Worm (Caenorhabditis elegans): ENCODE measurements around the gene sbsp-1.

The sbsp-1 gene

ce11 chrIII:10824206-10824605 lies 8.5 kb upstream of the sbsp-1 start:
- TF ChIP-seq ceh-48 (tag; optimal IDR thresholded peaks at IDR 0.05) (no peak), fax-1 (tag; optimal IDR thresholded peaks at IDR 0.05) (no peak), pax-1 (tag; optimal IDR thresholded peaks at IDR 0.05) (no peak), ceh-19 (GFP tag; optimal IDR thresholded peaks at IDR 0.05) (no peak), pag-3 (tag; optimal IDR thresholded peaks at IDR 0.05; ENCODE audit: borderline replicate concordance) (no peak), ceh-9 (tag; optimal IDR thresholded peaks at IDR 0.05) (no peak), ceh-34 (tag; optimal IDR thresholded peaks at IDR 0.05) (peak; percentile 35), ceh-18 (tag; optimal IDR thresholded peaks at IDR 0.05) (peak; percentile 44), ceh-6 (GFP tag; optimal IDR thresholded peaks at IDR 0.05) (no peak)

- TF ChIP-seq K02D7.2 (tag; optimal IDR thresholded peaks at IDR 0.05): no peak
- TF ChIP-seq unc-42 (tag; optimal IDR thresholded peaks at IDR 0.05): no peak
- no peak for TF ChIP-seq nhr-11 (tag; optimal IDR thresholded peaks at IDR 0.05)
These were observed 7.6 kb upstream of the sbsp-1 start for ce11 chrIII:10825088-10825487.

ce11 chrIII:10831483-10831882 lies 1.3 kb upstream of the sbsp-1 start:
- no peak for TF ChIP-seq ztf-16 (tag; optimal IDR thresholded peaks at IDR 0.05)
- TF ChIP-seq dve-1 (tag; optimal IDR thresholded peaks at IDR 0.05): no peak
- no peak for TF ChIP-seq ceh-22 (tag; optimal IDR thresholded peaks at IDR 0.05)
- TF ChIP-seq ref-2 (tag; optimal IDR thresholded peaks at IDR 0.05): no peak
- no peak for TF ChIP-seq ceh-9 (tag; optimal IDR thresholded peaks at IDR 0.05)
- TF ChIP-seq ceh-34 (tag; optimal IDR thresholded peaks at IDR 0.05): no peak
- TF ChIP-seq tbx-7 (tag; optimal IDR thresholded peaks at IDR 0.05): no peak
- TF ChIP-seq hlh-6 (tag; optimal IDR thresholded peaks at IDR 0.05): no peak
- no peak for TF ChIP-seq hlh-8 (tag; optimal IDR thresholded peaks at IDR 0.05)
- no peak for TF ChIP-seq ceh-14 (tag; optimal IDR thresholded peaks at IDR 0.05)
- no peak for TF ChIP-seq gmeb-2 (tag; optimal IDR thresholded peaks at IDR 0.05)
- TF ChIP-seq pat-9 (tag; optimal IDR thresholded peaks at IDR 0.05): no peak
- no peak for TF ChIP-seq madf-2 (tag; optimal IDR thresholded peaks at IDR 0.05)
- TF ChIP-seq npax-4 (tag; optimal IDR thresholded peaks at IDR 0.05): no peak
- TF ChIP-seq dmd-4 (tag; optimal IDR thresholded peaks at IDR 0.05; ENCODE audit: borderline replicate concordance): no peak
- no peak for TF ChIP-seq sdc-2 (tag; optimal IDR thresholded peaks at IDR 0.05)
- TF ChIP-seq unc-55 (GFP tag; optimal IDR thresholded peaks at IDR 0.05): no peak
- TF ChIP-seq nfya-1 (tag; optimal IDR thresholded peaks at IDR 0.05): no peak

ce11 chrIII:10844873-10845272 lies 12.1 kb downstream of the sbsp-1 start, which contains the start of gene pde-12:
pde-12 (minus strand) TSS chrIII:10845020.
- TF ChIP-seq nhr-232 (tag; optimal IDR thresholded peaks at IDR 0.05): no peak
- TF ChIP-seq fax-1 (tag; optimal IDR thresholded peaks at IDR 0.05): no peak
- TF ChIP-seq gmeb-2 (tag; optimal IDR thresholded peaks at IDR 0.05): no peak
- no peak for TF ChIP-seq pros-1 (tag; optimal IDR thresholded peaks at IDR 0.05)
- TF ChIP-seq K02D7.2 (tag; optimal IDR thresholded peaks at IDR 0.05): no peak
- no peak for TF ChIP-seq hlh-13 (GFP tag; optimal IDR thresholded peaks at IDR 0.05)
- TF ChIP-seq pat-9 (tag; optimal IDR thresholded peaks at IDR 0.05): peak; percentile 16
- no peak for TF ChIP-seq pag-3 (tag; optimal IDR thresholded peaks at IDR 0.05; ENCODE audit: borderline replicate concordance)
- no peak for TF ChIP-seq sdc-2 (tag; optimal IDR thresholded peaks at IDR 0.05)
- peak; percentile 22 for TF ChIP-seq ceh-31 (tag; optimal IDR thresholded peaks at IDR 0.05)
- peak; percentile 44 for TF ChIP-seq ztf-16 (tag; optimal IDR thresholded peaks at IDR 0.05)
- TF ChIP-seq unc-55 (GFP tag; optimal IDR thresholded peaks at IDR 0.05): no peak
- TF ChIP-seq ceh-18 (tag; optimal IDR thresholded peaks at IDR 0.05): peak; percentile 29
- TF ChIP-seq che-1 (tag; optimal IDR thresholded peaks at IDR 0.05): no peak
- peak; percentile 60 for TF ChIP-seq unc-42 (tag; optimal IDR thresholded peaks at IDR 0.05)
- TF ChIP-seq elt-2 (tag; optimal IDR thresholded peaks at IDR 0.05): peak; percentile 33
- TF ChIP-seq ceh-14 (tag; optimal IDR thresholded peaks at IDR 0.05): no peak
- no peak for TF ChIP-seq pha-2 (tag; optimal IDR thresholded peaks at IDR 0.05)
- TF ChIP-seq nfya-1 (tag; optimal IDR thresholded peaks at IDR 0.05): peak; percentile 79
- no peak for TF ChIP-seq odd-2 (tag; optimal IDR thresholded peaks at IDR 0.05)
- TF ChIP-seq pha-4 (tag; optimal IDR thresholded peaks at IDR 0.05): no peak
- TF ChIP-seq zip-5 (tag; optimal IDR thresholded peaks at IDR 0.05): no peak
